Fruit fly (Drosophila melanogaster) whole organism, embryonic: ENCODE results near the gene ArgRS-m.
A peak's percentile ranks its signal among the peaks of the same experiment; 100 is the strongest.

Experiments used
- Adf1 ChIP-seq: fragments of 200-800 bp; sonication (Bioruptor generic); IDR thresholded peaks from 2 replicates; pipeline ENCODE4 v1.3.6; 2022; ENCODE audit warnings: missing biosample characterization, missing genetic modification characterization
- Atf6 ChIP-seq: fragments of 200-800 bp; sonication (Bioruptor generic); IDR thresholded peaks from 2 replicates; pipeline ENCODE4 v1.3.6; 2022; ENCODE audit warnings: missing biosample characterization, missing genetic modification characterization
- CG10462 ChIP-seq: fragments of 200-800 bp; sonication (Bioruptor generic); optimal IDR thresholded peaks from 2 replicates; lab custom pipeline; 2016; ENCODE audit warnings: missing biosample characterization, missing genetic modification characterization
- CG15479 ChIP-seq: fragments of 200-800 bp; sonication (Bioruptor generic); optimal IDR thresholded peaks from 3 replicates; lab custom pipeline; 2019; ENCODE audit warnings: missing biosample characterization, mild to moderate bottlenecking, missing genetic modification characterization, moderate library complexity
- CG17186 ChIP-seq: fragments of 200-800 bp; sonication (Bioruptor generic); optimal IDR thresholded peaks from 3 replicates; lab custom pipeline; 2017; ENCODE audit warnings: missing biosample characterization, missing genetic modification reagents, missing genetic modification characterization
- CG17568 ChIP-seq: fragments of 200-800 bp; sonication (Bioruptor generic); optimal IDR thresholded peaks from 2 replicates; lab custom pipeline; 2018; ENCODE audit warnings: missing biosample characterization, mild to moderate bottlenecking, missing genetic modification characterization, moderate library complexity
- CG18011 ChIP-seq: fragments of 200-800 bp; sonication (Bioruptor generic); optimal IDR thresholded peaks from 2 replicates; lab custom pipeline; 2017; ENCODE audit warnings: missing biosample characterization, missing genetic modification characterization, mild to moderate bottlenecking, moderate library complexity, missing genotype
- CG18599 ChIP-seq: fragments of 200-800 bp; sonication (Bioruptor generic); optimal IDR thresholded peaks from 3 replicates; lab custom pipeline; 2017; ENCODE audit warnings: missing biosample characterization, missing genetic modification characterization, mild to moderate bottlenecking, moderate library complexity, missing genetic modification reagents
- CG18764 ChIP-seq: fragments of 200-800 bp; sonication (Bioruptor generic); optimal IDR thresholded peaks from 3 replicates; lab custom pipeline; 2016; ENCODE audit warnings: missing biosample characterization, missing genetic modification characterization
- CG2199 ChIP-seq: fragments of 200-800 bp; sonication (Bioruptor generic); IDR thresholded peaks from 3 replicates; pipeline ENCODE4 v1.3.6; 2022; ENCODE audit warnings: missing biosample characterization, missing genetic modification characterization
- CG31365 ChIP-seq: fragments of 200-800 bp; sonication (Bioruptor generic); optimal IDR thresholded peaks from 2 replicates; lab custom pipeline; 2018; ENCODE audit warnings: missing biosample characterization, mild to moderate bottlenecking, missing genetic modification characterization
- CG33213 ChIP-seq: fragments of 200-800 bp; sonication (Bioruptor generic); optimal IDR thresholded peaks from 3 replicates; lab custom pipeline; 2016; ENCODE audit warnings: missing biosample characterization, missing genetic modification characterization
- CG42726 ChIP-seq: fragments of 200-800 bp; sonication (Bioruptor generic); IDR thresholded peaks from 2 replicates; pipeline ENCODE4 v1.3.6; 2022; ENCODE audit warnings: missing biosample characterization, missing genetic modification characterization; ENCODE audit not compliant: partially characterized antibody
- CG6272 ChIP-seq: fragments of 200-800 bp; sonication (Bioruptor generic); IDR thresholded peaks from 2 replicates; pipeline ENCODE4 v1.3.6; 2022; ENCODE audit warnings: missing biosample characterization, missing genetic modification characterization
- CG7556 ChIP-seq: fragments of 200-800 bp; sonication (Bioruptor generic); optimal IDR thresholded peaks from 2 replicates; lab custom pipeline; 2017; ENCODE audit warnings: missing biosample characterization, mild to moderate bottlenecking, missing genetic modification characterization
- CG7745 ChIP-seq: fragments of 200-800 bp; sonication (Bioruptor generic); optimal IDR thresholded peaks from 2 replicates; lab custom pipeline; 2018; ENCODE audit warnings: missing biosample characterization, mild to moderate bottlenecking, missing genetic modification characterization, moderate library complexity
- Camta ChIP-seq: fragments of 200-800 bp; sonication (Bioruptor generic); optimal IDR thresholded peaks from 2 replicates; lab custom pipeline; 2016; ENCODE audit warnings: missing biosample characterization, missing genetic modification characterization
- Doc3 ChIP-seq: fragments of 200-800 bp; sonication (Bioruptor generic); IDR thresholded peaks from 3 replicates; pipeline ENCODE4 v1.3.6; 2022; ENCODE audit warnings: missing biosample characterization, missing genetic modification characterization; ENCODE audit not compliant: partially characterized antibody
- Dref ChIP-seq: fragments of 200-800 bp; sonication (Bioruptor generic); IDR thresholded peaks from 2 replicates; pipeline ENCODE4 v1.3.6; 2022; ENCODE audit warnings: missing biosample characterization, missing genetic modification characterization
- Hey ChIP-seq: fragments of 200-800 bp; sonication (Bioruptor generic); optimal IDR thresholded peaks from 3 replicates; lab custom pipeline; 2018; ENCODE audit warnings: missing biosample characterization, mild to moderate bottlenecking, missing genetic modification characterization
- Jarid2 ChIP-seq: fragments of 200-800 bp; sonication (Bioruptor generic); optimal IDR thresholded peaks from 3 replicates; lab custom pipeline; 2017; ENCODE audit warnings: mild to moderate bottlenecking, missing biosample characterization, missing genetic modification reagents, missing genetic modification characterization
- Mrtf ChIP-seq: fragments of 200-800 bp; sonication (Bioruptor generic); IDR thresholded peaks from 3 replicates; pipeline ENCODE4 v1.3.6; 2022; ENCODE audit warnings: missing biosample characterization, missing genetic modification characterization
- Myb ChIP-seq: fragments of 200-800 bp; sonication (Bioruptor generic); optimal IDR thresholded peaks from 2 replicates; lab custom pipeline; 2016; ENCODE audit warnings: missing biosample characterization, missing genetic modification characterization
- NC2α ChIP-seq: fragments of 200-800 bp; sonication (Bioruptor generic); optimal IDR thresholded peaks from 2 replicates; lab custom pipeline; 2016; ENCODE audit warnings: missing biosample characterization, missing genetic modification characterization
- NC2β ChIP-seq: fragments of 200-800 bp; sonication (Bioruptor generic); optimal IDR thresholded peaks from 2 replicates; lab custom pipeline; 2016; ENCODE audit warnings: missing biosample characterization, missing genetic modification characterization
- Opbp ChIP-seq: fragments of 200-800 bp; sonication (Bioruptor generic); IDR thresholded peaks from 3 replicates; pipeline ENCODE4 v1.3.6; 2022; ENCODE audit warnings: missing biosample characterization, missing genetic modification characterization; ENCODE audit not compliant: partially characterized antibody
- Ravus ChIP-seq: fragments of 200-800 bp; sonication (Bioruptor generic); IDR thresholded peaks from 2 replicates; pipeline ENCODE4 v1.3.6; 2022; ENCODE audit warnings: missing biosample characterization, missing genetic modification characterization
- Side ChIP-seq: fragments of 200-800 bp; sonication (Bioruptor generic); optimal IDR thresholded peaks from 2 replicates; lab custom pipeline; 2016; ENCODE audit warnings: missing biosample characterization, missing genetic modification characterization
- Sox100B ChIP-seq: fragments of 200-800 bp; sonication (Bioruptor generic); optimal IDR thresholded peaks from 3 replicates; lab custom pipeline; 2018; ENCODE audit warnings: missing biosample characterization, mild to moderate bottlenecking, missing genetic modification characterization
- Sry-δ ChIP-seq: fragments of 200-800 bp; sonication (Bioruptor generic); optimal IDR thresholded peaks from 2 replicates; lab custom pipeline; 2016; ENCODE audit warnings: missing biosample characterization, missing genetic modification characterization
- Trl ChIP-seq, 3 experiments: fragments of >200 bp in 2 of 3; fragments of 200-800 bp in 1 of 3; sonication (Bioruptor generic) in 1 of 3; optimal IDR thresholded peaks; 2 replicates in 1 of 3; 3 replicates in 2 of 3; lab custom pipeline; 2016 to 2017; ENCODE audit warnings: missing biosample characterization in 1 of 3, missing genetic modification characterization in 1 of 3
- amos ChIP-seq: fragments of 200-800 bp; sonication (Bioruptor generic); IDR thresholded peaks from 2 replicates; pipeline ENCODE4 v1.3.6; 2022; ENCODE audit warnings: missing biosample characterization, missing genetic modification characterization; ENCODE audit not compliant: partially characterized antibody
- aop ChIP-seq: fragments of 200-800 bp; sonication (Bioruptor generic); IDR thresholded peaks from 2 replicates; pipeline ENCODE4 v1.3.6; 2022; ENCODE audit warnings: missing biosample characterization, missing genetic modification characterization
- bab2 ChIP-seq: fragments of 200-800 bp; sonication (Bioruptor generic); optimal IDR thresholded peaks from 2 replicates; lab custom pipeline; 2016; ENCODE audit warnings: missing biosample characterization, missing genetic modification characterization
- bcd ChIP-seq: fragments of 200-800 bp; sonication (Bioruptor generic); optimal IDR thresholded peaks from 2 replicates; lab custom pipeline; 2017; ENCODE audit warnings: missing biosample characterization, mild to moderate bottlenecking, missing genetic modification characterization
- chm ChIP-seq: fragments of 200-800 bp; sonication (Bioruptor generic); IDR thresholded peaks from 2 replicates; pipeline ENCODE4 v1.3.6; 2022; ENCODE audit warnings: missing biosample characterization, missing genetic modification characterization
- cwo ChIP-seq: fragments of 200-800 bp; sonication (Bioruptor generic); optimal IDR thresholded peaks from 3 replicates; lab custom pipeline; 2017; ENCODE audit warnings: missing biosample characterization, missing genetic modification characterization, mild to moderate bottlenecking, moderate library complexity, missing genetic modification reagents
- dati ChIP-seq: fragments of 200-800 bp; sonication (Bioruptor generic); IDR thresholded peaks from 2 replicates; pipeline ENCODE4 v1.3.6; 2022; ENCODE audit warnings: missing biosample characterization, missing genetic modification characterization
- disco-r ChIP-seq: fragments of 200-800 bp; sonication (Bioruptor generic); optimal IDR thresholded peaks from 2 replicates; lab custom pipeline; 2016; ENCODE audit warnings: missing biosample characterization, missing genetic modification characterization
- emc ChIP-seq: fragments of 200-800 bp; sonication (Bioruptor generic); optimal IDR thresholded peaks from 2 replicates; lab custom pipeline; 2016; ENCODE audit warnings: missing biosample characterization, missing genetic modification characterization
- eve ChIP-seq, 2 experiments: fragments of >200 bp; optimal IDR thresholded peaks; 2 replicates each; lab custom pipeline; 2017; ENCODE audit warnings: missing biosample characterization in 2 of 2, missing genetic modification characterization in 2 of 2
- her ChIP-seq: fragments of 200-800 bp; sonication (Bioruptor generic); optimal IDR thresholded peaks from 2 replicates; lab custom pipeline; 2016; ENCODE audit warnings: missing biosample characterization, missing genetic modification characterization
- inv ChIP-seq: fragments of 200-800 bp; sonication (Bioruptor generic); IDR thresholded peaks from 2 replicates; pipeline ENCODE4 v1.3.6; 2022; ENCODE audit warnings: missing biosample characterization, missing genetic modification characterization; ENCODE audit not compliant: partially characterized antibody
- p53 ChIP-seq: fragments of 200-800 bp; sonication (Bioruptor generic); optimal IDR thresholded peaks from 2 replicates; lab custom pipeline; 2016; ENCODE audit warnings: missing biosample characterization, missing genetic modification characterization
- phol ChIP-seq: fragments of 200-800 bp; sonication (Bioruptor generic); optimal IDR thresholded peaks from 3 replicates; lab custom pipeline; 2018; ENCODE audit warnings: missing biosample characterization, mild to moderate bottlenecking, missing genetic modification characterization, moderate library complexity
- pnt ChIP-seq: fragments of 200-800 bp; sonication (Bioruptor generic); optimal IDR thresholded peaks from 3 replicates; lab custom pipeline; 2016; ENCODE audit warnings: missing biosample characterization, missing genetic modification characterization
- pum ChIP-seq: fragments of 200-800 bp; sonication (Bioruptor generic); optimal IDR thresholded peaks from 2 replicates; lab custom pipeline; 2016; ENCODE audit warnings: missing biosample characterization, missing genetic modification characterization
- tio ChIP-seq: fragments of 200-800 bp; sonication (Bioruptor generic); optimal IDR thresholded peaks from 2 replicates; lab custom pipeline; 2017; ENCODE audit warnings: missing biosample characterization, missing genetic modification characterization, inconsistent platforms
- tll ChIP-seq, 2 experiments: fragments of 200-800 bp in 1 of 2; fragments of >200 bp in 1 of 2; sonication (Bioruptor generic) in 1 of 2; optimal IDR thresholded peaks; 2 replicates each; lab custom pipeline; 2017 to 2019; ENCODE audit warnings: missing biosample characterization in 2 of 2, missing genetic modification characterization in 2 of 2, mild to moderate bottlenecking in 1 of 2, moderate library complexity in 1 of 2
- tup ChIP-seq: fragments of 200-800 bp; sonication (Bioruptor generic); optimal IDR thresholded peaks from 2 replicates; lab custom pipeline; 2016; ENCODE audit warnings: missing biosample characterization, mild to moderate bottlenecking, missing genetic modification characterization, moderate library complexity
- vnd ChIP-seq: fragments of 200-800 bp; sonication (Bioruptor generic); IDR thresholded peaks from 3 replicates; pipeline ENCODE4 v1.3.6; 2022; ENCODE audit warnings: missing biosample characterization, missing genetic modification characterization; ENCODE audit not compliant: partially characterized antibody

The ArgRS-m gene

DNA sequence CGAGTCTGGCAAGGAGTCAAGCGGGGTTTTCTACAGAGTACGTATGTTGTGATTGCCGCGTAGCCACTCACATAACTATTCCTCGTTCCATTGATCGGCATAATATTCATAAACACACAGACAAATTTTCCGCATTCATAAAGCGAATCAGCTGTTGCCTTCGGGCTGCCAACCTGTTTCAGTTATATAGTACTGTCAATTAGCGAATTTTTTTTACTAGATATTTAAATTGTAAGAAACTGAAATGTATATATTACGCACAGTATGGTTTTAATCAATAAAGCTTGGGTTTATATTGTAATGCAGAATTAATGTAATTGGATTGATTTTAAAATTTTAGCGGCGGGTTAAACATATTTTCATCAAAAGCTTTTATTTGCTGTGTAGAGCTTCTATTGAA is 26.3 kb downstream of the ArgRS-m start, which contains the start of gene Rfk (continued):
- TF ChIP-seq NC2α (no peak), CG6272 (no peak), Doc3 (GFP tag; lab: Robert Waterston, UW) (peak; percentile 44; the same call in 1 of the 3 replicates), CG18011 (GFP tag; lab: Kevin White, UChicago) (no peak), CG33213 (GFP tag; lab: Kevin White, UChicago) (peak; percentile 9), Mrtf (GFP tag; lab: Robert Waterston, UW) (no peak), Hey (tag; lab: Kevin White, UChicago) (no peak), pnt (GFP tag; lab: Kevin White, UChicago) (no peak), CG7556 (no peak), emc (no peak), dati (no peak), Atf6 (no peak), her (GFP tag; lab: Kevin White, UChicago) (no peak), tll (GFP tag; optimal IDR thresholded peaks at IDR 0.05; lab: Kevin White, UChicago) (no peak), CG10462 (no peak), tup (GFP tag; lab: Kevin White, UChicago) (no peak), Opbp (no peak), bab2 (GFP tag; lab: Kevin White, UChicago) (no peak), Side (GFP tag; lab: Kevin White, UChicago) (no peak), CG17186 (no peak), tio (no peak), Sox100B (GFP tag; lab: Kevin White, UChicago) (no peak), CG17568 (GFP tag; lab: Kevin White, UChicago) (no peak), Myb (GFP tag; lab: Kevin White, UChicago) (peak; percentile 33), CG18764 (GFP tag; lab: Kevin White, UChicago) (no peak), CG31365 (tag; lab: Kevin White, UChicago) (no peak), CG18599 (GFP tag; lab: Kevin White, UChicago) (no peak), cwo (no peak), p53 (GFP tag; lab: Kevin White, UChicago) (no peak), Camta (GFP tag; lab: Kevin White, UChicago) (no peak), CG42726 (no peak), eve (GFP tag; optimal IDR thresholded peaks at IDR 0.05; lab: Kevin White, UChicago) (no peak), NC2β (no peak), CG2199 (GFP tag; lab: Robert Waterston, UW) (no peak), aop (GFP tag; lab: Robert Waterston, UW) (no peak), Dref (GFP tag; lab: Robert Waterston, UW) (no peak), vnd (GFP tag; lab: Robert Waterston, UW) (no peak), Ravus (GFP tag; lab: Robert Waterston, UW) (no peak), Trl (optimal IDR thresholded peaks at IDR 0.05; lab: Kevin White, UChicago) (no peak), Trl (GFP tag; optimal IDR thresholded peaks at IDR 0.05; lab: Kevin White, UChicago) (peak; percentile 19), disco-r (GFP tag; lab: Kevin White, UChicago) (no peak), Sry-δ (peak; percentile 9), CG15479 (GFP tag; lab: Kevin White, UChicago) (no peak), phol (peak; percentile 40), pum (no peak), Adf1 (no peak), chm (no peak), amos (no peak), inv (GFP tag; lab: Robert Waterston, UW) (no peak), Jarid2 (GFP tag; lab: Kevin White, UChicago) (no peak), bcd (no peak), CG7745 (tag; lab: Kevin White, UChicago) (no peak)
